Fruit fly (Drosophila melanogaster): ENCODE data around the gene ATPsynbetaL.

DNA sequence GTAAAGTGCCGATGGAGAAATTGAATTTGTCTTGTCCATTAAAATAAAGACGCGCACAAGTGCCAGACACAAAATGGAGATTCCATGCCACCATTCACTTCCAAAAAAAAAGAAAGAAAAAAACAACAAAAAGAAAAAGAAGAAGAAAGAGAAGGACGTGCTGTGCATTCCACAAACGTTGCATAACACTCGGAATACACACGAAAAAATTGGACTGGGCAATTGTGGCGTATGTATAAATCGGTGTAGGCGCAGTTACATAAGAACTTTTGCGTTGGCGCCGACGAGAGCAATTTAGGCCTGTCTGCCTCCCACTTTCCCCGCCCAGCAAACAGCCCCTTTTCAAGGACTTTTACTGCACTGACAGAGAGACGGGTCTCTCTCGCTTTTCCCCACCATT is 49.7 kb downstream of the ATPsynbetaL start:
- TF ChIP-seq Tbp (GFP tag; optimal IDR thresholded peaks at IDR 0.05) (no peak), wek (GFP tag; optimal IDR thresholded peaks at IDR 0.05) (no peak), CG2199 (GFP tag; IDR thresholded peaks at IDR 0.05) (no peak), CG10274 (GFP tag; optimal IDR thresholded peaks at IDR 0.05) (no peak), sim (GFP tag; IDR thresholded peaks at IDR 0.05) (no peak), CG34422 (GFP tag; IDR thresholded peaks at IDR 0.05) (no peak)

Data from whole organism, embryonic.